Worm (Caenorhabditis elegans) whole organism, young adult: ENCODE measurements around the gene F46F5.13.

Experiments used
- C06A6.2 ChIP-seq: fragments of 200-800 bp; sonication (Bioruptor generic); conservative IDR thresholded peaks from 2 replicates; pipeline ENCODE4 v1.3.6; 2022; ENCODE audit warnings: missing genetic modification characterization, missing compliant biosample characterization
- F49E8.2 ChIP-seq: sonication (generic microtip); optimal IDR thresholded peaks from 3 replicates; lab custom pipeline; 2017; ENCODE audit warnings: missing genetic modification characterization, mild to moderate bottlenecking, missing compliant biosample characterization, antibody characterized with exemption, moderate library complexity; ENCODE audit not compliant: insufficient read depth
- F52B5.7 ChIP-seq: sonication (generic microtip); optimal IDR thresholded peaks from 2 replicates; lab custom pipeline; 2016; ENCODE audit warnings: mild to moderate bottlenecking, missing genetic modification characterization, missing compliant biosample characterization
- F55B11.4 ChIP-seq: sonication (generic microtip); optimal IDR thresholded peaks from 2 replicates; lab custom pipeline; 2016; ENCODE audit warnings: missing compliant biosample characterization, missing genetic modification characterization, borderline replicate concordance; ENCODE audit not compliant: insufficient read depth
- Y67H2A.10 ChIP-seq: fragments of 200-800 bp; sonication (Bioruptor generic); conservative IDR thresholded peaks from 2 replicates; pipeline ENCODE4 v1.3.6; 2022; ENCODE audit warnings: missing genetic modification reagents, missing genetic modification characterization, missing compliant biosample characterization
- Y79H2A.3 ChIP-seq: fragments of 200-800 bp; sonication (Bioruptor generic); conservative IDR thresholded peaks from 2 replicates; pipeline ENCODE4 v1.3.6; 2022; ENCODE audit warnings: missing genetic modification reagents, missing genetic modification characterization, missing compliant biosample characterization
- ZK185.1 ChIP-seq: sonication (generic microtip); optimal IDR thresholded peaks from 2 replicates; lab custom pipeline; 2016; ENCODE audit warnings: mild to moderate bottlenecking, missing genetic modification characterization, missing compliant biosample characterization; ENCODE audit not compliant: poor library complexity, severe bottlenecking
- akir-1 ChIP-seq: fragments of 200-800 bp; sonication (Bioruptor generic); optimal IDR thresholded peaks from 2 replicates; lab custom pipeline; 2018; ENCODE audit warnings: mild to moderate bottlenecking, missing genetic modification characterization, moderate library complexity, missing compliant biosample characterization
- athp-1 ChIP-seq: sonication (generic microtip); optimal IDR thresholded peaks from 2 replicates; lab custom pipeline; 2017; ENCODE audit warnings: mild to moderate bottlenecking, missing genetic modification characterization, missing compliant biosample characterization
- attf-3 ChIP-seq: fragments of 200-800 bp; sonication (Bioruptor generic); conservative IDR thresholded peaks from 2 replicates; pipeline ENCODE4 v1.3.6; 2022; ENCODE audit warnings: missing genetic modification reagents, missing genetic modification characterization, missing compliant biosample characterization
- attf-5 ChIP-seq: fragments of 200-800 bp; sonication (Bioruptor generic); optimal IDR thresholded peaks from 2 replicates; lab custom pipeline; 2018; ENCODE audit warnings: mild to moderate bottlenecking, missing genetic modification characterization, missing compliant biosample characterization
- bed-2 ChIP-seq: fragments of 200-800 bp; sonication (Bioruptor generic); IDR thresholded peaks from 2 replicates; pipeline ENCODE4 v1.3.6; 2022; ENCODE audit warnings: missing genetic modification reagents, missing genetic modification characterization, missing compliant biosample characterization
- cebp-1 ChIP-seq, 2 experiments: fragments of 200-800 bp in 1 of 2; sonication (Bioruptor generic) in 1 of 2; sonication (generic microtip) in 1 of 2; IDR thresholded peaks in 1 of 2; optimal IDR thresholded peaks in 1 of 2; 2 replicates each; pipeline versions ENCODE4 v1.3.6 to Lab custom; 2017 to 2022; ENCODE audit warnings: missing compliant biosample characterization in 2 of 2, missing genetic modification characterization in 2 of 2, mild to moderate bottlenecking in 1 of 2, missing genetic modification reagents in 1 of 2, moderate library complexity in 1 of 2
- ceh-27 ChIP-seq: fragments of 200-800 bp; sonication (Bioruptor generic); optimal IDR thresholded peaks from 2 replicates; lab custom pipeline; 2018; ENCODE audit warnings: mild to moderate bottlenecking, missing genetic modification characterization, moderate library complexity, missing compliant biosample characterization
- ceh-40 ChIP-seq: fragments of 200-800 bp; sonication (Bioruptor generic); IDR thresholded peaks from 2 replicates; pipeline ENCODE4 v1.3.6; 2022; ENCODE audit warnings: missing genetic modification characterization, missing compliant biosample characterization
- ceh-79 ChIP-seq: sonication (generic microtip); optimal IDR thresholded peaks from 2 replicates; lab custom pipeline; 2017; ENCODE audit warnings: mild to moderate bottlenecking, missing genetic modification characterization, missing compliant biosample characterization
- dpff-1 ChIP-seq: sonication (generic microtip); optimal IDR thresholded peaks from 2 replicates; lab custom pipeline; 2017; ENCODE audit warnings: mild to moderate bottlenecking, missing genetic modification characterization, missing compliant biosample characterization
- dpl-1 ChIP-seq: fragments of 150-350 bp; optimal IDR thresholded peaks from 2 replicates; lab custom pipeline; 2014; ENCODE audit warnings: missing biosample characterization, missing genetic modification reagents, missing genetic modification characterization
- ekl-4 ChIP-seq: fragments of 200-800 bp; sonication (Bioruptor generic); IDR thresholded peaks from 2 replicates; pipeline ENCODE4 v1.3.6; 2022; ENCODE audit warnings: missing genetic modification reagents, missing genetic modification characterization, missing compliant biosample characterization
- him-1 ChIP-seq: sonication (generic microtip); optimal IDR thresholded peaks from 2 replicates; lab custom pipeline; 2016; ENCODE audit warnings: missing genotype, missing genetic modification reagents, missing genetic modification characterization, missing compliant biosample characterization
- hmg-20 ChIP-seq: fragments of 200-800 bp; sonication (Bioruptor generic); IDR thresholded peaks from 2 replicates; pipeline ENCODE4 v1.3.6; 2022; ENCODE audit warnings: missing genetic modification reagents, missing genetic modification characterization, missing compliant biosample characterization
- lag-1 ChIP-seq: fragments of 200-800 bp; sonication (Bioruptor generic); IDR thresholded peaks from 2 replicates; pipeline ENCODE4 v1.3.6; 2022; ENCODE audit warnings: missing genetic modification reagents, missing genetic modification characterization, missing compliant biosample characterization
- madf-10 ChIP-seq: sonication (generic microtip); optimal IDR thresholded peaks from 2 replicates; lab custom pipeline; 2016; ENCODE audit warnings: mild to moderate bottlenecking, missing genetic modification characterization, missing compliant biosample characterization
- madf-3 ChIP-seq: fragments of 200-800 bp; sonication (Bioruptor generic); IDR thresholded peaks from 2 replicates; pipeline ENCODE4 v1.3.6; 2022; ENCODE audit warnings: missing genetic modification reagents, missing genetic modification characterization, missing compliant biosample characterization
- mxl-1 ChIP-seq: sonication (generic microtip); optimal IDR thresholded peaks from 2 replicates; lab custom pipeline; 2016; ENCODE audit warnings: missing genetic modification characterization, missing compliant biosample characterization
- nfya-1 ChIP-seq: sonication (generic microtip); optimal IDR thresholded peaks from 2 replicates; lab custom pipeline; 2017; ENCODE audit warnings: antibody characterized with exemption, missing compliant biosample characterization, missing genetic modification characterization, borderline replicate concordance; ENCODE audit not compliant: insufficient read depth
- nfyb-1 ChIP-seq: fragments of 200-800 bp; sonication (Bioruptor generic); IDR thresholded peaks from 2 replicates; pipeline ENCODE4 v1.3.6; 2022; ENCODE audit warnings: missing genetic modification reagents, missing genetic modification characterization, missing compliant biosample characterization
- nhr-27 ChIP-seq: fragments of 200-800 bp; sonication (Bioruptor generic); optimal IDR thresholded peaks from 2 replicates; lab custom pipeline; 2018; ENCODE audit warnings: mild to moderate bottlenecking, missing genetic modification characterization, moderate library complexity, missing compliant biosample characterization
- nhr-90 ChIP-seq: sonication (generic microtip); optimal IDR thresholded peaks from 2 replicates; lab custom pipeline; 2016; ENCODE audit warnings: missing genotype, mild to moderate bottlenecking, missing genetic modification characterization, missing compliant biosample characterization
- snpc-3.4 ChIP-seq: sonication (generic microtip); optimal IDR thresholded peaks from 2 replicates; lab custom pipeline; 2017; ENCODE audit warnings: missing genetic modification characterization, mild to moderate bottlenecking, missing compliant biosample characterization, antibody characterized with exemption, moderate library complexity, missing genotype, missing genetic modification reagents
- snpc-4 ChIP-seq, 5 experiments: fragments of 150-350 bp in 1 of 5; sonication (generic microtip) in 4 of 5; optimal IDR thresholded peaks; 2 replicates each; lab custom pipeline; 2014 to 2018; ENCODE audit warnings: missing genetic modification characterization in 5 of 5, missing biosample characterization in 3 of 5, antibody characterized with exemption in 2 of 5, mild to moderate bottlenecking in 2 of 5, missing compliant biosample characterization in 2 of 5, missing genotype in 2 of 5, moderate library complexity in 2 of 5, missing genetic modification reagents in 1 of 5
- xnd-1 ChIP-seq: sonication (generic microtip); optimal IDR thresholded peaks from 2 replicates; lab custom pipeline; 2016; ENCODE audit warnings: missing genotype, missing genetic modification reagents, missing genetic modification characterization, missing compliant biosample characterization
- ztf-26 ChIP-seq: sonication (generic microtip); optimal IDR thresholded peaks from 2 replicates; lab custom pipeline; 2017; ENCODE audit warnings: missing genetic modification characterization, missing compliant biosample characterization
- ztf-3 ChIP-seq: fragments of 200-800 bp; sonication (Bioruptor generic); optimal IDR thresholded peaks from 2 replicates; lab custom pipeline; 2018; ENCODE audit warnings: mild to moderate bottlenecking, missing genetic modification characterization, missing compliant biosample characterization

Gene F46F5.13

DNA sequence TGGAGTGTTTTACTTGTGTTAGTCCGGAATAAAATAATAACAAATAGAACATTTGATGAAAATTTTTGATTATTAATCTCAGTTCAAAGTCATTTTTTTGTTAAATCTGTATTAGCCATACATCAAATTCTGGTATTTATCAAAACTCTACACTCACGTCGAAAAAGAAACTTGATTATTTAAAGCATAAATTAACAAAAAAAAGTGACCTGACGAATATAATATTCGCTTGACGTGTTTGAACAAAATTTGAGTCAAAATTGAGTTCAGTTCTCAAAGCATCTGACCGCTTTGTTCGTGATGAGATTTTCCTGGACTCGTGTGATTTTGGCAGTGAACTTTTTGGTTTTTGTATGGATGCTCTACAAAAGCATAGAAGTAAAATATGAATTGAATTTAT is 20.4 kb downstream of the F46F5.13 start, which contains the start of gene F46F5.10:
F46F5.10 (plus strand) TSS at position 301 of the 400 bp plus-strand sequence.
- TF ChIP-seq athp-1 (tag; lab: Kevin White, UChicago) (no peak), ceh-27 (no peak), nfya-1 (no peak), madf-3 (GFP tag; lab: Robert Waterston, UW) (no peak), ztf-26 (tag; lab: Kevin White, UChicago) (no peak), attf-3 (GFP tag; lab: Robert Waterston, UW) (no peak), madf-10 (tag; lab: Kevin White, UChicago) (no peak), bed-2 (GFP tag; lab: Robert Waterston, UW) (no peak)

DNA sequence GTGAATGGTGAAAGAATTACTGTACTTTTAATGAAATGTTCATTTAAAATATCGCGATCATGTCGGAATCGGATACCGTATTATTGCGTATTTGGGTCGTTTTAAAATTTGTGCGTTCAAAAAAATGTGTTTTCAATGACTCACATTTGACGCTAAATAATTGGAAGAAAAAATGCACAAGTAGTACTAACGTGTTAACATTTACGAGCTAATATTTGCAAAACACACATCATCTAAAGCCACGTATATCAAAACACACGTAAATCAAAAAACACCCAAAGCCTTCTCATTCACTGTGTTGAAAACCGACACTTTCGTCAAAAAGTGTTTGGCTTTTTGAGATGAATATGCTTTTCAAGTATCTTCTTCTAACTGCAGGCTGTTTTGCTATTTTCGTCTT is 22.4 kb downstream of the F46F5.13 start, which contains the start of gene F28A10.1:
F28A10.1 (plus strand) TSS at position 301 of the 400 bp plus-strand sequence.
- TF ChIP-seq F49E8.2 (tag; lab: Kevin White, UChicago) (no peak), ceh-40 (no peak), mxl-1 (no peak), Y79H2A.3 (GFP tag; lab: Robert Waterston, UW) (no peak), F55B11.4 (tag; lab: Kevin White, UChicago) (no peak)

DNA sequence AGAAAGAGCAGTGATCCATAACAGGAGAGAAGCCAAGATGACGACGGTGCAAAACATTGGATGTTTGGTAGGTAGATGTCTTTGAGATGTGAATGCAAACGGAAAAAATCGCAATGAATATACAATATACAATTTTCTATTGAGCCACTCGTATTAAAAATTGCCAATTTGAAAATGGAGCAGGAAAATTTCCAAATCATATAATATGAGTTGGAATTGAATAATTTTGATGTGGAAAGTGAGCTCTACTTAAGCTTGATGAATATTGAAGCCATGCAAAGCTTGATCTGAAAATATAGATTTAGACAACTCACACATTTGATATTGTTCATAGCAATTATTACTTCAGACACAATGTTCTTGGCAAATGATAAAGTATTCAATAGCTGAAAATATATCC is 35.3 kb downstream of the F46F5.13 start, which contains the start of gene F28A10.8:
F28A10.8 (minus strand) TSS at position 101 of the 400 bp plus-strand sequence.
- no peak for TF ChIP-seq cebp-1 (GFP tag; IDR thresholded peaks at IDR 0.05; lab: Robert Waterston, UW)
- TF ChIP-seq cebp-1 (tag; optimal IDR thresholded peaks at IDR 0.05; lab: Kevin White, UChicago), result no peak
- no peak for TF ChIP-seq ZK185.1 (tag; lab: Kevin White, UChicago)
- no peak for TF ChIP-seq F52B5.7 (tag; lab: Kevin White, UChicago)
- no peak for TF ChIP-seq ztf-3
- no peak for TF ChIP-seq dpff-1 (tag; lab: Kevin White, UChicago)
- TF ChIP-seq akir-1 (GFP tag; lab: Kevin White, UChicago), result no peak
- TF ChIP-seq xnd-1, result no peak
- TF ChIP-seq nfyb-1, result no peak
- no peak for TF ChIP-seq snpc-4 (GFP tag; optimal IDR thresholded peaks at IDR 0.05; lab: Kevin White, UChicago)
- no peak for TF ChIP-seq snpc-4 (tag; optimal IDR thresholded peaks at IDR 0.05; lab: Kevin White, UChicago)
- no peak for TF ChIP-seq ekl-4 (GFP tag; lab: Robert Waterston, UW)

DNA sequence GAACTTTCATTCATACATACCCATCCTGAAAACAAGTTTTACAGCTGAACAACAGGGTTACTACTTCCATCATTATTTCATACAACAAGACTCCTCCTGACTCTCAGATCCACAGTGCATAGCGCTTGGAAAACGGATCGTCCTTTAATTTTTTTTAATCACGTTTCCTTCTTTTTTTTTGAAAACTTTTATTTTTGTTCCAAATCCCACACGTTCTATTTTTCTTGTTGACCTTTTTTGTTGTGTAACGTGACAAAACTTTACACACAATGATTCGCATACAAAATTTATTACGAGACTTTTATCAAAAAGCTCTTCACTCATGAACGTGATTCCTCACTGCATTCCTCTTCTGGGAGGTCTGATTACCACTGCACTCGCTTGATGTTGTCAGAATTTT is 37.0 kb downstream of the F46F5.13 start, which contains the start of gene clc-33:
clc-33 (plus strand) TSS at position 301 of the 400 bp plus-strand sequence.
- TF ChIP-seq nhr-27 (tag; lab: Kevin White, UChicago), result no peak
- no peak for TF ChIP-seq mxl-1
- no peak for TF ChIP-seq attf-5 (GFP tag; lab: Kevin White, UChicago)
- no peak for TF ChIP-seq hmg-20 (GFP tag; lab: Robert Waterston, UW)
- TF ChIP-seq attf-3 (GFP tag; lab: Robert Waterston, UW), result no peak
- TF ChIP-seq snpc-3.4 (tag; lab: Kevin White, UChicago), result no peak
- TF ChIP-seq, all 124 proteins: peak for 0

DNA sequence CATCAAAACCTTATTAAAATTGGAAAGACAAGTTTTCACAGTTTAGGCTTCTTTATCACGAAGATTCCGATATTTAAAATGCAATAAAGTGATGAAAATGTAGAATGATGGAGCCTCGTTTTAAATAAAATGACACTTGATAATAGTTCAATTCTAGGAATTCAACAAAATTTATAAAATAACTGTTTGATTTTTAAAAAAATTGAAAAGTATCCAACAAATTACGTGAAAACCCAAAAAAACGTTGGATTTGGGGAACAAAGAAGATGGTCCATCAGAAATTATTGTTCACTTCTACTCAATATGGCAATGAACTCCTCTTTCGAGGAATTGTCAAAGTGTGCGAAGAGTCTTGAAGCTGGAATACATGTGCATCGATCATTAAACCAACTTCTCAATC is 40.9 kb downstream of the F46F5.13 start, which contains the start of gene F28A10.4:
F28A10.4 (plus strand) TSS at position 301 of the 400 bp plus-strand sequence.
- TF ChIP-seq lag-1 (GFP tag; lab: Robert Waterston, UW) (no peak), nfyb-1 (no peak), Y67H2A.10 (GFP tag; lab: Robert Waterston, UW) (no peak), nhr-90 (tag; lab: Kevin White, UChicago) (no peak), him-1 (tag; lab: Kevin White, UChicago) (no peak), dpl-1 (GFP tag; lab: Kevin White, UChicago) (no peak), C06A6.2 (GFP tag; lab: Robert Waterston, UW) (no peak), ceh-79 (tag; lab: Kevin White, UChicago) (no peak)
- TF ChIP-seq, all 124 proteins: peak for 0
